Worm (Caenorhabditis elegans) whole organism, late embryonic: ENCODE results near the gene angl-1.

ENCODE experiments used
- C38D4.7 ChIP-seq: fragments of 200-800 bp; sonication (Bioruptor generic); optimal IDR thresholded peaks from 2 replicates; lab custom pipeline; 2018; ENCODE audit warnings: mild to moderate bottlenecking, missing genetic modification characterization, moderate library complexity, missing compliant biosample characterization
- K02D7.2 ChIP-seq: sonication (generic microtip); optimal IDR thresholded peaks from 2 replicates; lab custom pipeline; 2017; ENCODE audit warnings: mild to moderate bottlenecking, missing genetic modification characterization, missing compliant biosample characterization
- K09A11.1 ChIP-seq: sonication (generic microtip); optimal IDR thresholded peaks from 2 replicates; lab custom pipeline; 2017; ENCODE audit warnings: antibody characterized with exemption, mild to moderate bottlenecking, missing genetic modification characterization, missing compliant biosample characterization; ENCODE audit not compliant: insufficient read depth
- T23F11.4 ChIP-seq: fragments of 200-800 bp; sonication (Bioruptor generic); optimal IDR thresholded peaks from 2 replicates; lab custom pipeline; 2018; ENCODE audit warnings: mild to moderate bottlenecking, missing genetic modification characterization, missing compliant biosample characterization
- Y22D7AL.16 ChIP-seq: sonication (generic microtip); optimal IDR thresholded peaks from 2 replicates; lab custom pipeline; 2016; ENCODE audit warnings: missing genetic modification characterization, missing compliant biosample characterization
- ama-1 ChIP-seq: fragments of 150-350 bp; optimal IDR thresholded peaks from 2 replicates; lab custom pipeline; 2014
- ceh-14 ChIP-seq: sonication (generic microtip); optimal IDR thresholded peaks from 2 replicates; lab custom pipeline; 2016; ENCODE audit warnings: missing genotype, missing genetic modification characterization, missing compliant biosample characterization
- ceh-18 ChIP-seq: sonication (generic microtip); optimal IDR thresholded peaks from 2 replicates; lab custom pipeline; 2016; ENCODE audit warnings: missing genetic modification characterization, missing compliant biosample characterization
- ceh-2 ChIP-seq: sonication (generic microtip); optimal IDR thresholded peaks from 2 replicates; lab custom pipeline; 2016; ENCODE audit warnings: missing genotype, missing genetic modification characterization, missing compliant biosample characterization
- ceh-22 ChIP-seq: sonication (generic microtip); optimal IDR thresholded peaks from 2 replicates; lab custom pipeline; 2017; ENCODE audit warnings: missing biosample characterization, missing genetic modification characterization
- ceh-30 ChIP-seq: fragments of 150-350 bp; optimal IDR thresholded peaks from 2 replicates; lab custom pipeline; 2014; ENCODE audit warnings: missing biosample characterization, missing genetic modification characterization
- ceh-31 ChIP-seq: sonication (generic microtip); optimal IDR thresholded peaks from 2 replicates; lab custom pipeline; 2016; ENCODE audit warnings: missing genetic modification characterization, missing compliant biosample characterization
- ceh-45 ChIP-seq: fragments of 200-800 bp; sonication (Bioruptor generic); IDR thresholded peaks from 2 replicates; pipeline ENCODE4 v1.3.6; 2022; ENCODE audit warnings: missing genetic modification reagents, missing genetic modification characterization, missing compliant biosample characterization
- ceh-48 ChIP-seq: sonication (generic microtip); optimal IDR thresholded peaks from 2 replicates; lab custom pipeline; 2016; ENCODE audit warnings: missing genetic modification characterization, inconsistent platforms, missing compliant biosample characterization
- ceh-6 ChIP-seq: fragments of 200-800 bp; sonication (Bioruptor generic); optimal IDR thresholded peaks from 2 replicates; lab custom pipeline; 2018; ENCODE audit warnings: mild to moderate bottlenecking, missing genetic modification characterization, missing compliant biosample characterization
- ceh-9 ChIP-seq: sonication (generic microtip); optimal IDR thresholded peaks from 2 replicates; lab custom pipeline; 2016; ENCODE audit warnings: mild to moderate bottlenecking, missing genetic modification characterization, inconsistent platforms, missing compliant biosample characterization
- che-1 ChIP-seq: sonication (generic microtip); optimal IDR thresholded peaks from 2 replicates; lab custom pipeline; 2016; ENCODE audit warnings: mild to moderate bottlenecking, missing genetic modification characterization, missing compliant biosample characterization
- elt-2 ChIP-seq: sonication (generic microtip); optimal IDR thresholded peaks from 2 replicates; lab custom pipeline; 2016; ENCODE audit warnings: missing genetic modification reagents, missing genetic modification characterization, missing compliant biosample characterization
- elt-4 ChIP-seq: sonication (generic microtip); optimal IDR thresholded peaks from 2 replicates; lab custom pipeline; 2016; ENCODE audit warnings: missing genetic modification characterization, missing compliant biosample characterization
- ets-4 ChIP-seq: sonication (generic microtip); optimal IDR thresholded peaks from 2 replicates; lab custom pipeline; 2016; ENCODE audit warnings: missing genetic modification characterization, missing compliant biosample characterization
- eyg-1 ChIP-seq: sonication (generic microtip); optimal IDR thresholded peaks from 2 replicates; lab custom pipeline; 2016; ENCODE audit warnings: missing genotype, missing genetic modification characterization, missing compliant biosample characterization
- fax-1 ChIP-seq: sonication (generic microtip); optimal IDR thresholded peaks from 2 replicates; lab custom pipeline; 2016; ENCODE audit warnings: missing genotype, missing genetic modification characterization, missing compliant biosample characterization
- fkh-10 ChIP-seq: fragments of 150-350 bp; optimal IDR thresholded peaks from 2 replicates; lab custom pipeline; 2014; ENCODE audit warnings: missing biosample characterization, missing genetic modification reagents, missing genetic modification characterization
- fkh-6 ChIP-seq: sonication (generic microtip); optimal IDR thresholded peaks from 2 replicates; lab custom pipeline; 2016; ENCODE audit warnings: missing genetic modification characterization, missing compliant biosample characterization
- gmeb-2 ChIP-seq: sonication (generic microtip); optimal IDR thresholded peaks from 2 replicates; lab custom pipeline; 2016; ENCODE audit warnings: missing genetic modification characterization, inconsistent platforms, missing compliant biosample characterization
- hlh-13 ChIP-seq: fragments of 200-800 bp; sonication (Bioruptor generic); optimal IDR thresholded peaks from 2 replicates; lab custom pipeline; 2018; ENCODE audit warnings: mild to moderate bottlenecking, missing genetic modification characterization, missing compliant biosample characterization
- hlh-15 ChIP-seq: sonication (generic microtip); optimal IDR thresholded peaks from 2 replicates; lab custom pipeline; 2016; ENCODE audit warnings: missing genetic modification characterization, missing compliant biosample characterization
- hlh-30 ChIP-seq: sonication (generic microtip); optimal IDR thresholded peaks from 2 replicates; lab custom pipeline; 2017; ENCODE audit warnings: antibody characterized with exemption, missing genetic modification characterization, missing compliant biosample characterization; ENCODE audit not compliant: insufficient read depth
- hlh-8 ChIP-seq: sonication (generic microtip); optimal IDR thresholded peaks from 2 replicates; lab custom pipeline; 2016; ENCODE audit warnings: missing genotype, missing genetic modification characterization, missing compliant biosample characterization
- madf-2 ChIP-seq: sonication (generic microtip); optimal IDR thresholded peaks from 2 replicates; lab custom pipeline; 2017; ENCODE audit warnings: missing genetic modification characterization, missing compliant biosample characterization
- nfya-1 ChIP-seq: sonication (generic microtip); optimal IDR thresholded peaks from 2 replicates; lab custom pipeline; 2017; ENCODE audit warnings: missing genetic modification characterization, mild to moderate bottlenecking, missing compliant biosample characterization, antibody characterized with exemption, moderate library complexity
- nhr-11 ChIP-seq: fragments of 150-350 bp; optimal IDR thresholded peaks from 2 replicates; lab custom pipeline; 2014; ENCODE audit warnings: missing biosample characterization, missing genetic modification characterization
- nhr-232 ChIP-seq: sonication (generic microtip); optimal IDR thresholded peaks from 2 replicates; lab custom pipeline; 2016; ENCODE audit warnings: missing genetic modification characterization, missing compliant biosample characterization
- npax-4 ChIP-seq: sonication (generic microtip); optimal IDR thresholded peaks from 2 replicates; lab custom pipeline; 2016; ENCODE audit warnings: missing genetic modification characterization, missing compliant biosample characterization
- odd-2 ChIP-seq: sonication (generic microtip); optimal IDR thresholded peaks from 2 replicates; lab custom pipeline; 2017; ENCODE audit warnings: antibody characterized with exemption, mild to moderate bottlenecking, missing genetic modification characterization, missing compliant biosample characterization
- pat-9 ChIP-seq: fragments of 200-800 bp; sonication (Bioruptor generic); optimal IDR thresholded peaks from 2 replicates; lab custom pipeline; 2018; ENCODE audit warnings: mild to moderate bottlenecking, missing genetic modification characterization, moderate library complexity, missing compliant biosample characterization
- pha-2 ChIP-seq: sonication (generic microtip); optimal IDR thresholded peaks from 2 replicates; lab custom pipeline; 2017; ENCODE audit warnings: mild to moderate bottlenecking, missing genetic modification characterization, missing compliant biosample characterization
- pqm-1 ChIP-seq: sonication (generic microtip); optimal IDR thresholded peaks from 2 replicates; lab custom pipeline; 2016; ENCODE audit warnings: missing genetic modification characterization, missing compliant biosample characterization
- pros-1 ChIP-seq: fragments of 150-350 bp; optimal IDR thresholded peaks from 2 replicates; lab custom pipeline; 2014; ENCODE audit warnings: missing biosample characterization, missing genetic modification reagents, missing genetic modification characterization
- rnt-1 ChIP-seq: sonication (generic microtip); optimal IDR thresholded peaks from 2 replicates; lab custom pipeline; 2016; ENCODE audit warnings: missing genetic modification characterization, missing compliant biosample characterization
- sdc-2 ChIP-seq: sonication (generic microtip); optimal IDR thresholded peaks from 2 replicates; lab custom pipeline; 2016; ENCODE audit warnings: missing genotype, missing genetic modification characterization, missing compliant biosample characterization
- sox-2 ChIP-seq: fragments of 200-800 bp; sonication (Bioruptor generic); IDR thresholded peaks from 2 replicates; pipeline ENCODE4 v1.3.6; 2022; ENCODE audit warnings: missing genetic modification reagents, missing genetic modification characterization, missing compliant biosample characterization
- sox-4 ChIP-seq: sonication (generic microtip); optimal IDR thresholded peaks from 2 replicates; lab custom pipeline; 2017; ENCODE audit warnings: mild to moderate bottlenecking, missing genetic modification characterization, inconsistent platforms, missing compliant biosample characterization
- tbx-2 ChIP-seq: sonication (generic microtip); optimal IDR thresholded peaks from 2 replicates; lab custom pipeline; 2016; ENCODE audit warnings: missing genetic modification characterization, missing compliant biosample characterization
- unc-86 ChIP-seq: sonication (generic microtip); optimal IDR thresholded peaks from 2 replicates; lab custom pipeline; 2016; ENCODE audit warnings: missing genetic modification characterization, missing compliant biosample characterization
- zip-5 ChIP-seq: sonication (generic microtip); optimal IDR thresholded peaks from 2 replicates; lab custom pipeline; 2016; ENCODE audit warnings: missing genetic modification characterization, missing compliant biosample characterization
- ztf-16 ChIP-seq: sonication (generic microtip); optimal IDR thresholded peaks from 2 replicates; lab custom pipeline; 2017; ENCODE audit warnings: missing genetic modification characterization, missing compliant biosample characterization

The angl-1 gene

DNA sequence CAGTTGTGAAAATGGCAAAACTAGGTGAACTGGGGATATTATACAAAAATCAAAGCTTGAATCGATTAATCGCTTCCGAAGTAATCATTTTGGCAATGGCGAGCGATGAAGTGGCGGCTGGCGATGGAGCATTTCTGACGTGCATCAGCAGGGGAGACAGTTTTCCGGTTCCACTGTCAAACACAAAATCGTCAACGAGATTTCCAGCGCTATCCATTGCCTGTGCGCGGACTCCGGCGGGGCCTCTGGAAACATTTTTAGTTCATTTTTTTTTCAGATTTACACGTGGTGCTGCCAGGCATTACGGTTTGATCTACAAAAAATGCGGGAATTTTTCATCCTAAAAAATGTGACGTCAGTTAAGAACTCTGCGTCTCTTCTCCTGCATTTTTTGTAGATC is 35.7 kb downstream of the angl-1 start:
- TF ChIP-seq hlh-30 (no peak), K02D7.2 (tag; lab: Kevin White, UChicago) (no peak), fkh-6 (tag; lab: Kevin White, UChicago) (no peak), hlh-8 (no peak)

ce11 chrV:2690478-2690877 is 37.6 kb downstream of the angl-1 start:
- TF ChIP-seq ceh-18 (tag; lab: Kevin White, UChicago), result no peak
- no peak for TF ChIP-seq npax-4
- TF ChIP-seq pros-1 (tag; lab: Kevin White, UChicago), result no peak
- TF ChIP-seq unc-86 (tag; lab: Kevin White, UChicago), result no peak
- TF ChIP-seq ets-4, result no peak
- no peak for TF ChIP-seq ceh-22 (tag; lab: Kevin White, UChicago)
- no peak for TF ChIP-seq pat-9
- no peak for TF ChIP-seq nhr-11 (tag; lab: Kevin White, UChicago)
- TF ChIP-seq fkh-6 (tag; lab: Kevin White, UChicago), result no peak
- no peak for TF ChIP-seq ama-1 (lab: Kevin White, UChicago)
- no peak for TF ChIP-seq gmeb-2 (tag; lab: Kevin White, UChicago)
- TF ChIP-seq ceh-31 (tag; lab: Kevin White, UChicago), result no peak
- no peak for TF ChIP-seq pqm-1 (tag; lab: Kevin White, UChicago)
- TF ChIP-seq tbx-2 (tag; lab: Kevin White, UChicago), result no peak
- TF ChIP-seq ceh-2, result no peak
- TF ChIP-seq ceh-14 (tag; lab: Kevin White, UChicago), result no peak
- TF ChIP-seq K09A11.1, result no peak
- no peak for TF ChIP-seq che-1 (tag; lab: Kevin White, UChicago)
- no peak for TF ChIP-seq ceh-30
- no peak for TF ChIP-seq nfya-1 (tag; lab: Kevin White, UChicago)

ce11 chrV:2690948-2691347 is 38.1 kb downstream of the angl-1 start:
- no peak for TF ChIP-seq fkh-10
- TF ChIP-seq Y22D7AL.16, result no peak
- TF ChIP-seq nhr-232, result no peak
- no peak for TF ChIP-seq ceh-45 (GFP tag; lab: Robert Waterston, UW)
- no peak for TF ChIP-seq hlh-30
- no peak for TF ChIP-seq ceh-31 (tag; lab: Kevin White, UChicago)
- TF ChIP-seq C38D4.7 (GFP tag; lab: Kevin White, UChicago), result no peak

ce11 chrV:2694389-2694788 is 41.5 kb downstream of the angl-1 start, which contains the start of gene Y45G12B.2:
Gene Y45G12B.2, plus strand, starts transcription at chrV:2694771.
- TF ChIP-seq gmeb-2 (tag; lab: Kevin White, UChicago) (no peak), ztf-16 (tag; lab: Kevin White, UChicago) (peak; percentile 14), ceh-22 (tag; lab: Kevin White, UChicago) (no peak), che-1 (tag; lab: Kevin White, UChicago) (no peak), unc-86 (tag; lab: Kevin White, UChicago) (no peak), hlh-15 (tag; lab: Kevin White, UChicago) (no peak), ceh-30 (peak; percentile 4), pat-9 (no peak), fkh-6 (tag; lab: Kevin White, UChicago) (no peak), hlh-8 (no peak), ceh-18 (tag; lab: Kevin White, UChicago) (peak; percentile 51), fax-1 (tag; lab: Kevin White, UChicago) (no peak), hlh-13 (GFP tag; lab: Kevin White, UChicago) (no peak), pha-2 (tag; lab: Kevin White, UChicago) (no peak), sox-4 (no peak), sdc-2 (tag; lab: Kevin White, UChicago) (no peak), nfya-1 (tag; lab: Kevin White, UChicago) (peak; percentile 78), ceh-14 (tag; lab: Kevin White, UChicago) (no peak), nhr-232 (no peak), elt-4 (tag; lab: Kevin White, UChicago) (no peak), ceh-6 (no peak), elt-2 (no peak), ceh-2 (no peak), ceh-9 (no peak), sox-2 (GFP tag; lab: Robert Waterston, UW) (no peak), T23F11.4 (GFP tag; lab: Kevin White, UChicago) (no peak), zip-5 (tag; lab: Kevin White, UChicago) (no peak), ceh-45 (GFP tag; lab: Robert Waterston, UW) (no peak), madf-2 (tag; lab: Kevin White, UChicago) (no peak), rnt-1 (tag; lab: Kevin White, UChicago) (no peak), odd-2 (tag; lab: Kevin White, UChicago) (no peak), ceh-48 (tag; lab: Kevin White, UChicago) (peak; percentile 36), Y22D7AL.16 (no peak), ceh-31 (tag; lab: Kevin White, UChicago) (peak; percentile 36), eyg-1 (no peak)
